Worm (Caenorhabditis elegans) whole organism, midembryonic: Measurements from ENCODE around the gene nta-1.

Experiments used
- T22C8.4 ChIP-seq: fragments of 200-800 bp; sonication (Bioruptor generic); IDR thresholded peaks from 2 replicates; pipeline ENCODE4 v1.3.6; 2022; ENCODE audit warnings: missing genetic modification characterization, missing compliant biosample characterization
- cog-1 ChIP-seq: sonication (generic microtip); optimal IDR thresholded peaks from 2 replicates; lab custom pipeline; 2016; ENCODE audit warnings: missing genetic modification characterization, missing compliant biosample characterization
- flt-1 ChIP-seq: fragments of 200-800 bp; sonication (Bioruptor generic); IDR thresholded peaks from 2 replicates; pipeline ENCODE4 v1.3.6; 2022; ENCODE audit warnings: missing genetic modification characterization, missing compliant biosample characterization
- klf-2 ChIP-seq: fragments of 200-800 bp; sonication (Bioruptor generic); conservative IDR thresholded peaks from 2 replicates; pipeline ENCODE4 v1.3.6; 2022; ENCODE audit warnings: missing genetic modification reagents, missing genetic modification characterization, missing compliant biosample characterization
- med-1 ChIP-seq: sonication (generic microtip); optimal IDR thresholded peaks from 2 replicates; lab custom pipeline; 2017; ENCODE audit warnings: missing genetic modification characterization, mild to moderate bottlenecking, missing compliant biosample characterization, antibody characterized with exemption, missing genetic modification reagents; ENCODE audit not compliant: insufficient read depth
- ref-1 ChIP-seq: fragments of 200-800 bp; sonication (Bioruptor generic); conservative IDR thresholded peaks from 2 replicates; pipeline ENCODE4 v1.3.6; 2022; ENCODE audit warnings: missing genetic modification reagents, missing genetic modification characterization, missing compliant biosample characterization
- tab-1 ChIP-seq: fragments of 200-800 bp; sonication (Bioruptor generic); IDR thresholded peaks from 2 replicates; pipeline ENCODE4 v1.3.6; 2022; ENCODE audit warnings: missing genetic modification characterization, missing compliant biosample characterization
- ztf-23 ChIP-seq: fragments of 200-800 bp; sonication (Bioruptor generic); IDR thresholded peaks from 2 replicates; pipeline ENCODE4 v1.3.6; 2022; ENCODE audit warnings: missing genetic modification reagents, missing genetic modification characterization, missing compliant biosample characterization
- ztf-29 ChIP-seq: fragments of 200-800 bp; sonication (Bioruptor generic); IDR thresholded peaks from 2 replicates; pipeline ENCODE4 v1.3.6; 2022; ENCODE audit warnings: missing genetic modification reagents, missing genetic modification characterization, missing compliant biosample characterization

nta-1 gene

DNA sequence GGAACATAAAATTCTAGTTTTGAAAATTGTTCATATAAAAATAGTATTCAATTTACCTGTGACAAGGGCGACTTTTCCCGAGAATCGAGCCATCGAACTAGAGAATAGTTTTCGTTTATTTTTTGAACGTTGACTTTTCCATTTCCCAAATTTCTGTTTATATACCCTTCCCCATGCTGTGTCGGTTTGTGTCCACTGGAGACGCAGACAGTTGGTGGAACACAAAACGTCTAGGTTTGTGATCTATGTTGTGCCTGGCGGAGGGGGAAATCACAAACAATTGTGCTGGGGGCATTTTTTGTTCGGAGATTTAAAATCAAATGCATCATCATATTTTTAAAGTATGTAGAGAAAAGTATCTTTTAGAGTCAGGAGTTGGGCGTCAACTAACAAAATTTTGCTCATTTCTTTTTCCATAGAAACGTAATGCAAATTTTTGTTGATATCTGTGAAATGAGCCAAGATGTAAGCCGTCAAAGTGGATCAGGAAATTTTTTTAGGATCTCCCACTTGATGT, at the start of gene nta-1:
Gene nta-1, minus strand, starts transcription at position 131 of the 517 bp plus-strand sequence.
- TF ChIP-seq flt-1 (no peak), ztf-29 (GFP tag; lab: Robert Waterston, UW) (no peak), T22C8.4 (GFP tag; lab: Robert Waterston, UW) (no peak), ztf-23 (GFP tag; lab: Robert Waterston, UW) (no peak), med-1 (no peak)

DNA sequence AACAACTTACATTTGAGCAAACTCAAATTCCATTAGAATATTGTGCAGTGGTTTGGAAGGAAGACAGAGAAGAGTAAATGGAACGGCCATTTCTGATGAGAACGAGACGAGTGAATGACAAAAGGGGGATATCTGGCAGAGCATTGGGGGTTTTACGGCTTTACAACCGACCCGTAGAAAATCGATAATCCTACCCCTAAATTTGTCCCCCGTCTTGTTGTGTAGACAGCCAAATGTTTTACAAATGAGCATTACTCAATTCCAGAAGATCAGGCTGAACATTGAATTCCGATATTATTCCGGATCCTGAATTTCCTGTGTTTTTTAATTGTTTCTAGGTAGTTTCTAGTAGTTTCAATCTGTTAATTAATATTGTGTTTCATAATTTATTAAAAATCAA, 49.7 kb upstream of the nta-1 start, which contains the start of gene fbxb-99:
Gene fbxb-99, minus strand, starts transcription at position 101 of the 400 bp plus-strand sequence.
- TF ChIP-seq cog-1 (no peak), ref-1 (GFP tag; lab: Robert Waterston, UW) (no peak), med-1 (no peak), ztf-29 (GFP tag; lab: Robert Waterston, UW) (no peak), ztf-23 (GFP tag; lab: Robert Waterston, UW) (no peak), tab-1 (GFP tag; lab: Robert Waterston, UW) (no peak), T22C8.4 (GFP tag; lab: Robert Waterston, UW) (no peak), flt-1 (no peak), klf-2 (GFP tag; lab: Robert Waterston, UW) (no peak)

DNA sequence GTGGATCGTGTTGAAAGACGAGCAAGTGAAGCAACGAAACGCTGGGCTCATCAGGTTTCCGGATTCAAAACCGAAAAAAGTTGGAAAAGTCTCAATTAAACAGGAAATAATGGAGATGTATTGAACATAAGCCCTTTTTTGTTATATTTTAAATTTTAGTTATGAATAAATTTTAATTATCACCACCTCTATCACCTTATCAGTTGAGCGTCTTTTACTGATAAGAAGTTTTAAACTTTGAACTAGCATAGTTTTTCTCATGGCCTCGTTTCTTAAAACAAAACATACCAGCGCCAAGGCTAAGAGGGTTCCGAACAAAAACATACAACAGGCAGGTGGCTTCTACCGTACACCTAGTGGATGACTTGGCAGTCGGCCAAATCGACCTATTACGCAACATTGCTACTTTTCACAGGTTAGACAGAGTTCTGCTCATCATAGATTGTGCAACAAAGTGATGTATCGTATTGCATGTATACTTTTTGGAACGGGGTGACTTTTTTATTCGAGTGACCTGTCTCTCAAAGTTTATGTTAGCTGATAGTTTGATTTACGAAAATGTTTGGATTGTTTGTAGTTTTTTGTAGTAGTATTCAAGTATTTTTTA, 44.8 kb upstream of the nta-1 start:
- no peak for TF ChIP-seq tab-1 (GFP tag; lab: Robert Waterston, UW)
- TF ChIP-seq med-1, result no peak
- no peak for TF ChIP-seq ztf-29 (GFP tag; lab: Robert Waterston, UW)

DNA sequence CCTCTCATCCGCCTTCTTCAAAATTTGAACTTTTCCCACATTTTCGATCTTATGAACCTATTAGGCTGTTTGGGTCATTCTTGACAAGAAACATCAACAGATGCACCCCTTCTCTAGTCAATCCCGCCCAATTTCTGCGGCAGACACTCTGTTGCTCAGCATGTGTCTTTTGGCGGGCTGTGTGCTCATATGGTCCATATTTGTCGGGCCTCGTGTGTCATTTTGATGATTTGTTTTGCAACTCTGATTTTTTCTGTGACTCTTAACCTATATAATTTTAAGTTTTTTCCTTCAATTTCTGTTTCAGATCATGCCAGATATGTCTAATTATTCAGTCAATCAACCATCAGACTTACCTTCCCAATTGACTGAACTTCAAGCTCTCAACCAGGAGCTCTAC, 43.5 kb upstream of the nta-1 start, which contains the start of gene T24E12.13:
Gene T24E12.13, plus strand, starts transcription at position 301 of the 400 bp plus-strand sequence.
- TF ChIP-seq cog-1 (no peak), ref-1 (GFP tag; lab: Robert Waterston, UW) (no peak), ztf-23 (GFP tag; lab: Robert Waterston, UW) (no peak)

DNA sequence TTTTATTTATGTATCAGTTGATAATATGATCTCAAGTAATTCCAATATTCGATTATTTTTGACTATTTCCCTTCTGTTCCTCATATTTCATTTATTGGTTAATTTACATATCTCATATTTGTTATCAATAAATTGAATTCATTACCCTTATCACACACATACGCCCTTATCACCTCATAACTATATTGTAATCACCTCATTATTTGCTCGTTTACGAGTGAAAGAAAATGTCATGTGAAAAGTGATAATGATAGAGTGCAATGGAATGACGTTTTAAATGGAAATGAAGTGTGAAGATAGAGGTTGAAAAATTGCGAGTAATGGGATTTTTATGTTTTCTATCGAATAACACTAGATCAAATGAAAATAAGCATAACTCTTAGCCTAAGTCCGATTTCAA, 42.9 kb upstream of the nta-1 start:
- no peak for TF ChIP-seq med-1
- no peak for TF ChIP-seq tab-1 (GFP tag; lab: Robert Waterston, UW)
- no peak for TF ChIP-seq cog-1
- TF ChIP-seq ztf-23 (GFP tag; lab: Robert Waterston, UW), result no peak
- TF ChIP-seq ztf-29 (GFP tag; lab: Robert Waterston, UW), result no peak
- TF ChIP-seq ref-1 (GFP tag; lab: Robert Waterston, UW), result no peak
- no peak for TF ChIP-seq flt-1
- TF ChIP-seq T22C8.4 (GFP tag; lab: Robert Waterston, UW), result no peak
- TF ChIP-seq klf-2 (GFP tag; lab: Robert Waterston, UW), result no peak

DNA sequence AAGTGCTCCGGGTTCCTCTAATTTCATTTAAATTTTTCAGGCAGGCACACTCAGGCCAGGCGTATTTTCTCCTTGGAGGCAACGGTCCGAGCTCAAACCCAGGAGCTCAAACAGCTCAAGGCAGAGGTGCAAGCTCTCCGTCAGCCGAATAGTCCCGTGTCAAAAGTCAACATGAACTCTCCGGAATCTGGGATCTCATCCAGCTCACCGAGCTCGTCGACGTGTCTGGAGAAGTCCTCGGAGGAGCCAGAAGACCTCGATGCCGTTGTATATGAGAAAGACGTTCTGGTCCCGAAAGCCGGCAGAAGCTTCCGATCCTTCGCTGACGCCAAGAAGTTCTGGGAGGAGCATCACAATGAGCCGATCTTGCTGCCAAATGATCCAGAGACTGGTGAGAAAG, 42.1 kb upstream of the nta-1 start:
- TF ChIP-seq flt-1 (no peak), cog-1 (no peak), klf-2 (GFP tag; lab: Robert Waterston, UW) (no peak), ztf-23 (GFP tag; lab: Robert Waterston, UW) (no peak), tab-1 (GFP tag; lab: Robert Waterston, UW) (no peak), ztf-29 (GFP tag; lab: Robert Waterston, UW) (no peak), med-1 (no peak), ref-1 (GFP tag; lab: Robert Waterston, UW) (no peak), T22C8.4 (GFP tag; lab: Robert Waterston, UW) (no peak)

DNA sequence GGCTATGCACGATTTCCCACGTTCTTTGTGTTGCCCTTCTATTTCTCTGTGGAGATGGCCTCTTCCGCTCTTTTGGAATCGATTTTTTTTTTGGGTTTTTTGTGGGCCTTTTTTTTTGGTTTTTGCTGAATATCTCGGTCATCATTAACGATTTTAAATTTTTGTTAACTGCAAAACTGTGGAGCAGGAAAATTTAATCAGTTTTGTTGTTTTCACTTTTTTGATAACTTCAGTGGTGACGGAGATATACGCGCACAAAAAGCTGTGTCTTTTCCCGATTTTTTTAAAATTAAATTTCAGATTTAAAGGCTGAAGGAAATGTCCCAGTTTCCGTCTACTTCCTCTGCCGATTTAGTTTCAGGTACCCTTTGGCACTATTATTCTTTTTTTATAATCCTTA, 41.6 kb upstream of the nta-1 start, which contains the start of gene T24E12.1:
Gene T24E12.1, plus strand, starts transcription at position 301 of the 400 bp plus-strand sequence.
- no peak for TF ChIP-seq ztf-29 (GFP tag; lab: Robert Waterston, UW)
- TF ChIP-seq med-1, result no peak
- TF ChIP-seq flt-1, result no peak
- TF ChIP-seq tab-1 (GFP tag; lab: Robert Waterston, UW), result no peak
- no peak for TF ChIP-seq ztf-23 (GFP tag; lab: Robert Waterston, UW)
- no peak for TF ChIP-seq cog-1
- TF ChIP-seq T22C8.4 (GFP tag; lab: Robert Waterston, UW), result no peak
- TF ChIP-seq ref-1 (GFP tag; lab: Robert Waterston, UW), result no peak
- no peak for TF ChIP-seq klf-2 (GFP tag; lab: Robert Waterston, UW)

DNA sequence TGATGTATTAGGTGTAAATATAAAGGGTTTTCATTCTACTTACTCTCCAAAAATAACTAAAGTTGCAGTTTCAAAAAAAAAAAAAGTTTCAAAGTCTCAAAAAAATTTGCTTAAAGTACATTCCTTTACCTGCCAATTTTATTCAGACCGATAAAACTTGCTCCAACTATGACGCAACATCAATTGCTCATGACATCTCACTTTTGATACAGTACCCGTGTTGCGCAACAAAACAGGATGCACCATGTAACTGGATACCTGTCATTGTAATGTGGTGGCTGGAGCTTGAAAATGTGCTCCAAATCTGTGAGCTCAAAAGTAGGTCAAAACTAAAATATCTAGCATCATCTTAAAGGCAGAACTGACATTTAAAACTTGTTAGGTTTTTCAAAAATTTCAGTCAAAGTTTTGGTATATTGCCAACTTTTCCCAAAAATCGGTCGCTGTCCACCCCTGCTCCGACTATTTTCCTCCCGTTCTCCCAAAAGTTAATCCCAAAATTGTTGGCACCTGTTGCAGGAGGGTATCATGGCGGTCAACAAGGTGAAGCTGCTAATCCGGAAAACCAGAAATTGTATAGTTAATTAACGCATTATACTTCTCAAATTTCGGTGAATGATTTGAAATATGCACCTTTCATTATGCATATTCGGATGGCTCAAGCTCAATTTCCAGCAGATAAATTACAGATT, 38.8 kb upstream of the nta-1 start, which contains the start of gene T24E12.2:
Gene T24E12.2, plus strand, starts transcription at position 642 of the 692 bp plus-strand sequence.
- no peak for TF ChIP-seq klf-2 (GFP tag; lab: Robert Waterston, UW)

DNA sequence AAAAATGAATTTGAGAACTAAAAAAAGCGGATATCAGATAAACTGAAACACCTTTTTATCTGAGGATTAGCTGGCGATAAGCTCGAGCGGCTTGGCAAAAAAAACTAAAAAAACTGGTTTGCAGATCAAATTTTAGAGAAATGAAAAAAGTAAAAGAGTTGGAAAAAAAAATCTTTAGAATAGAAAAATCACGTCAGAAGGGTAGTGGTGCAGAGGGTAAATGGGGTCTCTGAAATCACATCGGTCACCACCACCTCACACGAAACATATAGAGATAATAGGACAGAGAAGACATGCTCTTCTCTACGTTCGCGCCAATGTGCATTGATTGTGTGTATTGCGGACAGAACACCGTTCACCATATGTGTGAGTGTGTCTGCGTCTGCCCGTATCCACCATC, 37.6 kb upstream of the nta-1 start:
- TF ChIP-seq T22C8.4 (GFP tag; lab: Robert Waterston, UW), result no peak
- TF ChIP-seq klf-2 (GFP tag; lab: Robert Waterston, UW), result no peak
- no peak for TF ChIP-seq ref-1 (GFP tag; lab: Robert Waterston, UW)
- no peak for TF ChIP-seq tab-1 (GFP tag; lab: Robert Waterston, UW)
- TF ChIP-seq cog-1, result no peak
- no peak for TF ChIP-seq med-1
- TF ChIP-seq ztf-29 (GFP tag; lab: Robert Waterston, UW), result no peak
- TF ChIP-seq ztf-23 (GFP tag; lab: Robert Waterston, UW), result no peak
- TF ChIP-seq flt-1, result no peak

DNA sequence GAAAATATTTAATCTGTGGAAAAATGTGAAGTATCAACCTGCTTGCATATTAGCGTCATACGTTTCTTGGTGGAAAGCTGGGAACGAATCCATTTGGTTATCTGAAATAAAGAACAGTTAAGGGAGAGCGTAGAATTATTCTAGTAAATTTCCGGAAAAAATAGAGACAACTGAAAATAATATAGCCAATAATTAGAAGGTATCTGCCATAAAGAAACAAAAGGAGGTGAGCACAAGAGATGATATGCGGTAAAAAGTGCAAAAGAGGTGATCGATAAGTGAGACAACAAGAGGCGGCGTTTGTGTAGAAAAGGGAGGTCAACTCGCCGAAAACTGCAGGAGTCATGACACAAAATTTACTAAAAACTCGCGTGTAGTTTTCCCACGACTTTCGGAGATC, 35.8 kb upstream of the nta-1 start, which contains the start of gene T24E12.11:
Gene T24E12.11, minus strand, starts transcription at position 101 of the 400 bp plus-strand sequence.
- no peak for TF ChIP-seq ztf-29 (GFP tag; lab: Robert Waterston, UW)
- no peak for TF ChIP-seq flt-1
- no peak for TF ChIP-seq ztf-23 (GFP tag; lab: Robert Waterston, UW)
- TF ChIP-seq T22C8.4 (GFP tag; lab: Robert Waterston, UW), result no peak
- no peak for TF ChIP-seq med-1
- no peak for TF ChIP-seq tab-1 (GFP tag; lab: Robert Waterston, UW)
- TF ChIP-seq cog-1, result no peak
- no peak for TF ChIP-seq klf-2 (GFP tag; lab: Robert Waterston, UW)
